Fruit fly (Drosophila melanogaster) whole organism: ENCODE results near the gene CG9016.

Experiments
- CG8478 ChIP-seq: fragments of >200 bp; optimal IDR thresholded peaks from 2 replicates; lab custom pipeline; 2018; ENCODE audit warnings: inconsistent platforms
- Dll ChIP-seq: fragments of >200 bp; optimal IDR thresholded peaks from 2 replicates; lab custom pipeline; 2017
- EcR ChIP-seq, 2 experiments: fragments of >200 bp; optimal IDR thresholded peaks; 2 replicates each; lab custom pipeline; 2017; ENCODE audit warnings: missing biosample characterization in 2 of 2, missing genetic modification characterization in 2 of 2, missing genetic modification reagents in 2 of 2
- pan ChIP-seq: fragments of >200 bp; optimal IDR thresholded peaks from 2 replicates; lab custom pipeline; 2017
- psq ChIP-seq: fragments of >200 bp; optimal IDR thresholded peaks from 2 replicates; lab custom pipeline; 2017
- usp ChIP-seq: fragments of >200 bp; optimal IDR thresholded peaks from 2 replicates; lab custom pipeline; 2017; ENCODE audit warnings: missing biosample characterization, missing genetic modification characterization, mixed read lengths

CG9016 gene

DNA sequence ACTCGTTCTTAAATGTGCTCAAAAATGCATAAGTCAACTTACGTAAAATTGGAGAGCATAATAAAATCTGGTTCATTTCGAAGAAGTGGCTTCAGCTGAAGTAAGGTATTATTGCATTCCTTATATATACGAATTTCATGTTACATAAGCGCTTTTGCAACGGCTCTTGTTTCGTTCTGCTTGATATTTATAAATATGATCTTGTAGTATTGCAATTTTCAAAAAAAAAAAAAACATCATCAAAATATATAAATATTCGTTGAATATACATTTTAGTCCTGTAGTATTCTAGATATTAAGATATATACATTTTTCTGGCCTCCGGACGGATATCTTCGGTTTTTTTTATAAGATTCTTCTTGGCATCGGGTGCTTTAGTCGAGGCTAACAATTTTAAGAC is 29.7 kb downstream of the CG9016 start, which contains the start of gene Acp26Aa:
Acp26Aa (minus strand) TSS at position 101 of the 400 bp plus-strand sequence.
- TF ChIP-seq pan (no peak), psq (lab: Kevin White, UChicago) (no peak), CG8478 (lab: Kevin White, UChicago) (no peak), EcR (GFP tag; optimal IDR thresholded peaks at IDR 0.05; lab: Kevin White, UChicago) (no peak), Dll (lab: Kevin White, UChicago) (no peak), usp (GFP tag; lab: Kevin White, UChicago) (no peak)

DNA sequence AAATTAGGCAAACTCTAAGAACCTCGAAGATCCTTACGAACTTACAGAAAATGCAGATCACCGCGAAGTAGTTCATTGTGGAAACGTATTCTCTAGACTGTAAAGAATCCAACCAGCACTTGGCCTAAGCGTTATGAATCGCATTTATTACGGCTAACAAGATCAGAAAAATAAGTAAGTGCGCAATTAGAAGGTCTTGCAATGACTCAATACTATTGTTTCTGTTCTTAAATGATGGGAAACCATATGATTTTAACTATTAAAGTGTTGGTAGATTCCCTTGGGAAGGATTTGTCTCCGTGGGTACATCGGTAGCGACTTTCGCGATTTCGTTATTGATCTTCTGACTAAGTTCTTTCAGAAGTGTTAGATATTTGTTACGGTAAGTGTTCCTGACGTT is 30.7 kb downstream of the CG9016 start, which contains the start of gene Acp26Ab:
Acp26Ab (minus strand) TSS at position 101 of the 400 bp plus-strand sequence.
- TF ChIP-seq EcR (GFP tag; optimal IDR thresholded peaks at IDR 0.05; lab: Kevin White, UChicago), result no peak

DNA sequence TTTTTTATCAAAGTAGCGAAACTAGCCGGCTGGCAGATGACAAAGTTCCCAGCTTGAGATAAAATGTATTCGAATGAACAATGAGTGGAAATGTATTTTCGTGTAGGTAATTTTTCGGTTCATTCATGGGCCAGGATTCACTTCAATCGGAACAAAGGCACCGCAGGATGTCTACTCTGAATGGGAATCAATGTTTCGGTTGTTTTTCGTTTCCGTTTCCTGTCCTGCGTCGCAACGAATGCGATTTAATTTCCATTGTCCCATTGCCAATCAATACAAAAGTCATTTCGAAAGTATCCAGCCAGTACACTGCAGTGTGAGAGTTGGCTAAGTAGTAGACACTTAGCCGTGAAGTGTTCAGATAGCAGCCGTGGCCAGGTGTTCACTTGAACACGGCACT is 32.9 kb downstream of the CG9016 start:
- TF ChIP-seq pan (no peak), usp (GFP tag; lab: Kevin White, UChicago) (no peak), CG8478 (lab: Kevin White, UChicago) (no peak), psq (lab: Kevin White, UChicago) (no peak), Dll (lab: Kevin White, UChicago) (no peak), EcR (GFP tag; optimal IDR thresholded peaks at IDR 0.05; lab: Kevin White, UChicago) (no peak)

DNA sequence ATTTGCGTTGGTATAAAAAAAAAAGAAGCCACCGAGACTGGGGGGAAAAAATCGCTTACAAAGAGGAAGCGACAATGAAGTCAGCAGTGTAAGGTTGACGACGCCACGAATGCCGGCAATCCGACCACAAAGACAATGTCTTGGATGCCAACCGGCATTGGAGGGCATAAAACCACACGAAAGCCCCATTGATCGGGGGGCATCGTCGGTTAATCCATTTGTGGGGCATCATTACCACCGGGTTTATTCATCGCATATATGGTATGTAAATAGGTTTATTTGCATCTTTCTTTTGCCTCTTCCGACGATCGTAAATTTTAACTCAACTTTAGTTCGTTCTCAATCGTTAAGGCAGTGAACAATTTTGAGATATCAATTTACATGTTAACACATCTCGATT is 36.5 kb downstream of the CG9016 start:
- TF ChIP-seq pan, result no peak
- peak in 1 of 2 experiments; percentile 29 for TF ChIP-seq EcR (GFP tag; optimal IDR thresholded peaks at IDR 0.05; lab: Kevin White, UChicago)

DNA sequence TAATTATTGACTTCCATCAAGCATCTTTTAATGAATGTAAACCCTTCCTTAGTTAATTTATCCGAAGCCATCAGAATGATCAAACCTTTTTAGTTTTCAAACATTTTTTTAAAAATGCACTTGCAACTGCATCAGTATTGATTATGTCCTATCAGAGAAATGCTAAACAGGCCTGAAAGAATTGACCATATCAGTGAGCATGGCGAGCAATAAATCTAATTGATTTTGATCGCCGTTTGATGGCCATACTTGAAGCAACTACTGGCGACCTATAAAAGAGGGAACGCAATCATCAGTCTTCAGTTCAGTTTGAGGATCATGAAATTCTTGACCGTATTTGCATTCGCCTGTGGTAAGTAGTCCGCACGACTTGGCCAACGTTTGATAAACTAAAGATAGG is 37.8 kb downstream of the CG9016 start, which contains the start of gene CG9029:
CG9029 (plus strand) TSS at position 301 of the 400 bp plus-strand sequence.
- TF ChIP-seq pan, result no peak
- no peak for TF ChIP-seq psq (lab: Kevin White, UChicago)
- no peak for TF ChIP-seq usp (GFP tag; lab: Kevin White, UChicago)
- TF ChIP-seq EcR (GFP tag; optimal IDR thresholded peaks at IDR 0.05; lab: Kevin White, UChicago), result no peak
- no peak for TF ChIP-seq Dll (lab: Kevin White, UChicago)
- no peak for TF ChIP-seq CG8478 (lab: Kevin White, UChicago)

DNA sequence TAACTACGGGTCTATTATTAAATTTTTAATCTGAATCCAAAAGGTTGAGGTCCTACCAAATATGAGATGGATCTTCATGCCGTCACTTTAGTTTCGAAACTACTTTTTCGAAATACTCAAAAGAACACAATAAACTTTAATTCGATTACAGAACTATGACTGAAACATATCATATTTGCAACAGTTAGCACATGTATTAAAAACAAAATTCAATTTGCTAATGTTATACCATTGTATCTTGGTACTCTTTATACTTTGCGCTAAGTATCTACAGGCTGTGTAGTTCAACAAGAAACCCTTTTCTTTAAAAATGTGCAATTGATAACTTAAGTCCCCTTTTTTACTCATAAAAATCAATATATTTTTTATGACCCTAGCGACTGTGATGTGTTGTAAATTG is 38.8 kb downstream of the CG9016 start, which contains the start of the genes Sfp26Ac and CG43185:
Sfp26Ac (minus strand) TSS at position 101 of the 400 bp plus-strand sequence.
CG43185 (plus strand) TSS at position 215 of the 400 bp plus-strand sequence.
- TF ChIP-seq EcR (GFP tag; optimal IDR thresholded peaks at IDR 0.05; lab: Kevin White, UChicago), result no peak
- no peak for TF ChIP-seq pan
- TF ChIP-seq Dll (lab: Kevin White, UChicago), result no peak
- no peak for TF ChIP-seq psq (lab: Kevin White, UChicago)
- no peak for TF ChIP-seq CG8478 (lab: Kevin White, UChicago)
- TF ChIP-seq usp (GFP tag; lab: Kevin White, UChicago), result no peak

DNA sequence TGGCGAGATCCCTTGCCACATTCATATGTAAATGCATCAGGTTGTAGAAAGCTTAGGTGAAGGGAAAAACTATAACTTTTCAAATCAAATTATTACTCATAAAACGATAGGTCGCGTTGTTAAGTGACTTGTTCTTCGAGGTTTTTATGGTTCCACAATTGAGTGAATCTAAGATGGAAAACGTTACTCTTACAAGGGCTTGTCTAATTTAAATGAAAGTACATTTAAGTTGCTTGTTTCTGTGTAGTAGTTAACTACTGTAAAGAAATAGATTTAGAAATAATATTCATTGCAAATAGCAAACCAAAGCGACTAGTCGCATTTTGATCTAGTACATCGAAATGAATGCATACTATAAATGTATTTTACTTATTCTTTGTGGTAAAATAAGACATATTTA is 40.0 kb downstream of the CG9016 start, which contains the start of gene CG44574:
CG44574 (plus strand) TSS at position 301 of the 400 bp plus-strand sequence.
- TF ChIP-seq pan, result no peak
- TF ChIP-seq CG8478 (lab: Kevin White, UChicago), result no peak
- no peak for TF ChIP-seq psq (lab: Kevin White, UChicago)
- no peak for TF ChIP-seq usp (GFP tag; lab: Kevin White, UChicago)
- TF ChIP-seq EcR (GFP tag; optimal IDR thresholded peaks at IDR 0.05; lab: Kevin White, UChicago), result no peak
- no peak for TF ChIP-seq Dll (lab: Kevin White, UChicago)

DNA sequence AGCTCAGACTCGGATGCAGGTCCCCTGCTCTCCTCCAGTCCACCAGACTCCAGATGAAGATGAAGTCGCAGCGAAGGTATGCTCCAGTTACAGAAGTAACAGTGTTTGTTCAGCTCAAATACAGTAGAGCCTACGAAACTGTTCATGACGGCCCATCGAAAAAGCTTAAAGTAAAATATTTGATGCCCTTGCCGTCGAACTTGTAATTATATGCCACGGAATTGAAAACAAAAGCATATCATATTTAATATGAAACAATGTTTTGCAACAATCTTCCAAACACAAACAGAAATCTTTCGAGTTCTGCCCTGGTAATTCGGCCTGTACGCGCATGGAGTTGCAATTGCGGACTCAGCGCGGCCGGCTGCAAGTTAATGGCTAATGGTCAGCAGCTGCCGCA is 42.3 kb downstream of the CG9016 start:
- TF ChIP-seq Dll (lab: Kevin White, UChicago) (no peak), EcR (GFP tag; optimal IDR thresholded peaks at IDR 0.05; lab: Kevin White, UChicago) (no peak), CG8478 (lab: Kevin White, UChicago) (no peak), pan (no peak), usp (GFP tag; lab: Kevin White, UChicago) (no peak), psq (lab: Kevin White, UChicago) (no peak)

DNA sequence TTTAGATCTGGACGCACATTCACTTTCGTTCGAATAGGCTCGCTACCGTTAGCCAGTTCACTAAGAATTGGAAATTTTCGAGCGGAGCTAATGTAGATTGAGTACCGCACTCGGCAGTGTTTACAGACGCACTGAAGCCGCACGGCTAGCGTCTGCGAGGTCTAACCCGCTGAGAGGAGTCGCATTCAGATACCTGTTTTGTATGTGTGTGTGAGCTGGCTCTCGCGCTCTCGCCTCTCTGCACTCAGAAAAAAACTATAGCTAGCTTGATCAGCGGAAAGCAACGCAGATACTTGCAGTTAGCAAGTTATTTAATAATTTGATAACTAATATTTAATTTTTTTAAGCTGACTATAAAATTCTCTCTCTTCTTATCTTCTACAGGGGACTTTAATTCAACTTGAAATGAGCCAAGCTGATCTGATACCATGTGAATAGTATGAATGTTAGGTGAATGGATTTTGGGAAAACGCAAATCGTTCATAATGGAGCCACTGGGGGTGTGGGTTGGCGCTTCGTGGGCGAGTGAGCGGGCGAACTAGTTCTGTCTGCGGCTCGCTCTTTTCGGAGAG is 44.0 kb downstream of the CG9016 start, which contains the start of gene rau:
rau (minus strand) TSS at position 136 of the 572 bp plus-strand sequence.
- TF ChIP-seq EcR (GFP tag; optimal IDR thresholded peaks at IDR 0.05; lab: Kevin White, UChicago), result no peak
- TF ChIP-seq pan, result no peak
- TF ChIP-seq CG8478 (lab: Kevin White, UChicago), result no peak

DNA sequence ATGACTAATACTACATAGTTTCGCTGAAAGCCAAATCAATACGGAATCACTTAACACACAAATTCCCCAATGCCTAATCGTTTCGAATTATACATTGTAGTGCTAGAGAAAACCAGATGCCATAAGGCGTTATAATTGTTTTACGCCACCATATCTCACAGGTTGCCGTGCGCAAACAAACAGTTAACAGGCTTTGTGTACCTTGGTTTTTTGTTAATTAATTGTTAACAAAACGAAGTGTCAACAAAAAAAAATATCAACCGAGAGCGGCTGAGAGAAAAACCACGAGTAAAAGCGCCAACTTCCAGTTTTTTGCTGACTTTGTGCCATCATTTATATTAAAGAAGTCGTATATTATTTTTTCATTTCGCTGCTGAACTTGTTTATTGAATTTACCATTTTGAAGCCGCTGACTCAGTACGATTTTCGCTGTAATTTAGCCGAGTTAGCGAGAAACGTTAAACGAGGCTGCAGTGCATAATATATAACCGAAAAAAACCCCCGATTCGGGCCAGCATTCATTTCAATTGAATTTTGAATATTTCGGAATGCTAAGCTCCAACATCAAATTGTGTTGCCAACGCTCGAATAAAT is 46.9 kb downstream of the CG9016 start:
- TF ChIP-seq EcR (GFP tag; optimal IDR thresholded peaks at IDR 0.05; lab: Kevin White, UChicago) (no peak), CG8478 (lab: Kevin White, UChicago) (no peak), pan (no peak), psq (lab: Kevin White, UChicago) (no peak), Dll (lab: Kevin White, UChicago) (no peak), usp (GFP tag; lab: Kevin White, UChicago) (no peak)
